Worm (Caenorhabditis elegans) whole organism, late embryonic: ENCODE results near the gene pdtf-1.

Experiments
- C38D4.7 ChIP-seq: fragments of 200-800 bp; sonication (Bioruptor generic); optimal IDR thresholded peaks from 2 replicates; lab custom pipeline; 2018; ENCODE audit warnings: mild to moderate bottlenecking, missing genetic modification characterization, moderate library complexity, missing compliant biosample characterization
- F13H6.1 ChIP-seq: sonication (generic microtip); optimal IDR thresholded peaks from 2 replicates; lab custom pipeline; 2016; ENCODE audit warnings: missing genetic modification characterization, missing compliant biosample characterization
- K09A11.1 ChIP-seq: sonication (generic microtip); optimal IDR thresholded peaks from 2 replicates; lab custom pipeline; 2017; ENCODE audit warnings: antibody characterized with exemption, mild to moderate bottlenecking, missing genetic modification characterization, missing compliant biosample characterization; ENCODE audit not compliant: insufficient read depth
- T23F11.4 ChIP-seq: fragments of 200-800 bp; sonication (Bioruptor generic); optimal IDR thresholded peaks from 2 replicates; lab custom pipeline; 2018; ENCODE audit warnings: mild to moderate bottlenecking, missing genetic modification characterization, missing compliant biosample characterization
- ceh-14 ChIP-seq: sonication (generic microtip); optimal IDR thresholded peaks from 2 replicates; lab custom pipeline; 2016; ENCODE audit warnings: missing genotype, missing genetic modification characterization, missing compliant biosample characterization
- ceh-18 ChIP-seq: sonication (generic microtip); optimal IDR thresholded peaks from 2 replicates; lab custom pipeline; 2016; ENCODE audit warnings: missing genetic modification characterization, missing compliant biosample characterization
- ceh-2 ChIP-seq: sonication (generic microtip); optimal IDR thresholded peaks from 2 replicates; lab custom pipeline; 2016; ENCODE audit warnings: missing genotype, missing genetic modification characterization, missing compliant biosample characterization
- ceh-24 ChIP-seq: sonication (generic microtip); optimal IDR thresholded peaks from 2 replicates; lab custom pipeline; 2016; ENCODE audit warnings: mild to moderate bottlenecking, missing genetic modification characterization, missing compliant biosample characterization
- ceh-30 ChIP-seq: fragments of 150-350 bp; optimal IDR thresholded peaks from 2 replicates; lab custom pipeline; 2014; ENCODE audit warnings: missing biosample characterization, missing genetic modification characterization
- ceh-34 ChIP-seq: sonication (generic microtip); optimal IDR thresholded peaks from 2 replicates; lab custom pipeline; 2016; ENCODE audit warnings: mild to moderate bottlenecking, missing genetic modification characterization, missing compliant biosample characterization
- ceh-45 ChIP-seq: fragments of 200-800 bp; sonication (Bioruptor generic); IDR thresholded peaks from 2 replicates; pipeline ENCODE4 v1.3.6; 2022; ENCODE audit warnings: missing genetic modification reagents, missing genetic modification characterization, missing compliant biosample characterization
- ceh-48 ChIP-seq: sonication (generic microtip); optimal IDR thresholded peaks from 2 replicates; lab custom pipeline; 2016; ENCODE audit warnings: missing genetic modification characterization, inconsistent platforms, missing compliant biosample characterization
- ceh-9 ChIP-seq: sonication (generic microtip); optimal IDR thresholded peaks from 2 replicates; lab custom pipeline; 2016; ENCODE audit warnings: mild to moderate bottlenecking, missing genetic modification characterization, inconsistent platforms, missing compliant biosample characterization
- dmd-4 ChIP-seq: sonication (generic microtip); optimal IDR thresholded peaks from 2 replicates; lab custom pipeline; 2016; ENCODE audit warnings: borderline replicate concordance, missing genetic modification characterization, missing compliant biosample characterization
- elt-2 ChIP-seq: sonication (generic microtip); optimal IDR thresholded peaks from 2 replicates; lab custom pipeline; 2016; ENCODE audit warnings: missing genetic modification reagents, missing genetic modification characterization, missing compliant biosample characterization
- hlh-15 ChIP-seq: sonication (generic microtip); optimal IDR thresholded peaks from 2 replicates; lab custom pipeline; 2016; ENCODE audit warnings: missing genetic modification characterization, missing compliant biosample characterization
- hlh-30 ChIP-seq: sonication (generic microtip); optimal IDR thresholded peaks from 2 replicates; lab custom pipeline; 2017; ENCODE audit warnings: antibody characterized with exemption, missing genetic modification characterization, missing compliant biosample characterization; ENCODE audit not compliant: insufficient read depth
- hlh-6 ChIP-seq: sonication (generic microtip); optimal IDR thresholded peaks from 2 replicates; lab custom pipeline; 2016; ENCODE audit warnings: missing genotype, missing genetic modification characterization, missing compliant biosample characterization
- hlh-8 ChIP-seq: sonication (generic microtip); optimal IDR thresholded peaks from 2 replicates; lab custom pipeline; 2016; ENCODE audit warnings: missing genotype, missing genetic modification characterization, missing compliant biosample characterization
- lim-6 ChIP-seq: sonication (generic microtip); optimal IDR thresholded peaks from 2 replicates; lab custom pipeline; 2016; ENCODE audit warnings: missing genetic modification characterization, missing compliant biosample characterization
- nfya-1 ChIP-seq: sonication (generic microtip); optimal IDR thresholded peaks from 2 replicates; lab custom pipeline; 2017; ENCODE audit warnings: missing genetic modification characterization, mild to moderate bottlenecking, missing compliant biosample characterization, antibody characterized with exemption, moderate library complexity
- nhr-11 ChIP-seq: fragments of 150-350 bp; optimal IDR thresholded peaks from 2 replicates; lab custom pipeline; 2014; ENCODE audit warnings: missing biosample characterization, missing genetic modification characterization
- nhr-232 ChIP-seq: sonication (generic microtip); optimal IDR thresholded peaks from 2 replicates; lab custom pipeline; 2016; ENCODE audit warnings: missing genetic modification characterization, missing compliant biosample characterization
- npax-4 ChIP-seq: sonication (generic microtip); optimal IDR thresholded peaks from 2 replicates; lab custom pipeline; 2016; ENCODE audit warnings: missing genetic modification characterization, missing compliant biosample characterization
- pat-9 ChIP-seq: fragments of 200-800 bp; sonication (Bioruptor generic); optimal IDR thresholded peaks from 2 replicates; lab custom pipeline; 2018; ENCODE audit warnings: mild to moderate bottlenecking, missing genetic modification characterization, moderate library complexity, missing compliant biosample characterization
- pax-1 ChIP-seq: fragments of 150-350 bp; optimal IDR thresholded peaks from 2 replicates; lab custom pipeline; 2014; ENCODE audit warnings: missing biosample characterization, missing genetic modification characterization
- pha-4 ChIP-seq: fragments of 150-350 bp; optimal IDR thresholded peaks from 2 replicates; lab custom pipeline; 2018; ENCODE audit warnings: missing biosample characterization, missing genetic modification reagents, missing genetic modification characterization
- pros-1 ChIP-seq: fragments of 150-350 bp; optimal IDR thresholded peaks from 2 replicates; lab custom pipeline; 2014; ENCODE audit warnings: missing biosample characterization, missing genetic modification reagents, missing genetic modification characterization
- sdc-2 ChIP-seq: sonication (generic microtip); optimal IDR thresholded peaks from 2 replicates; lab custom pipeline; 2016; ENCODE audit warnings: missing genotype, missing genetic modification characterization, missing compliant biosample characterization
- sox-2 ChIP-seq: fragments of 200-800 bp; sonication (Bioruptor generic); IDR thresholded peaks from 2 replicates; pipeline ENCODE4 v1.3.6; 2022; ENCODE audit warnings: missing genetic modification reagents, missing genetic modification characterization, missing compliant biosample characterization
- syd-9 ChIP-seq: sonication (generic microtip); optimal IDR thresholded peaks from 2 replicates; lab custom pipeline; 2016; ENCODE audit warnings: mild to moderate bottlenecking, missing genetic modification characterization, moderate library complexity, missing compliant biosample characterization
- tbx-2 ChIP-seq: sonication (generic microtip); optimal IDR thresholded peaks from 2 replicates; lab custom pipeline; 2016; ENCODE audit warnings: missing genetic modification characterization, missing compliant biosample characterization
- tbx-7 ChIP-seq: sonication (generic microtip); optimal IDR thresholded peaks from 2 replicates; lab custom pipeline; 2016; ENCODE audit warnings: missing genotype, missing genetic modification characterization, missing compliant biosample characterization
- unc-3 ChIP-seq, 2 experiments: fragments of 200-800 bp in 1 of 2; sonication (Bioruptor generic) in 1 of 2; sonication (generic microtip) in 1 of 2; conservative IDR thresholded peaks in 1 of 2; optimal IDR thresholded peaks in 1 of 2; 2 replicates each; pipeline versions ENCODE4 v1.3.6 to Lab custom; 2016 to 2022; ENCODE audit warnings: missing compliant biosample characterization in 2 of 2, missing genetic modification characterization in 2 of 2, missing genetic modification reagents in 1 of 2
- unc-42 ChIP-seq: sonication (generic microtip); optimal IDR thresholded peaks from 2 replicates; lab custom pipeline; 2016; ENCODE audit warnings: missing genotype, missing genetic modification characterization, missing compliant biosample characterization
- unc-55 ChIP-seq: sonication (generic microtip); optimal IDR thresholded peaks from 2 replicates; lab custom pipeline; 2017; ENCODE audit warnings: missing biosample characterization, missing genetic modification reagents, missing genetic modification characterization
- unc-86 ChIP-seq: sonication (generic microtip); optimal IDR thresholded peaks from 2 replicates; lab custom pipeline; 2016; ENCODE audit warnings: missing genetic modification characterization, missing compliant biosample characterization
- zip-5 ChIP-seq: sonication (generic microtip); optimal IDR thresholded peaks from 2 replicates; lab custom pipeline; 2016; ENCODE audit warnings: missing genetic modification characterization, missing compliant biosample characterization

pdtf-1 gene

DNA sequence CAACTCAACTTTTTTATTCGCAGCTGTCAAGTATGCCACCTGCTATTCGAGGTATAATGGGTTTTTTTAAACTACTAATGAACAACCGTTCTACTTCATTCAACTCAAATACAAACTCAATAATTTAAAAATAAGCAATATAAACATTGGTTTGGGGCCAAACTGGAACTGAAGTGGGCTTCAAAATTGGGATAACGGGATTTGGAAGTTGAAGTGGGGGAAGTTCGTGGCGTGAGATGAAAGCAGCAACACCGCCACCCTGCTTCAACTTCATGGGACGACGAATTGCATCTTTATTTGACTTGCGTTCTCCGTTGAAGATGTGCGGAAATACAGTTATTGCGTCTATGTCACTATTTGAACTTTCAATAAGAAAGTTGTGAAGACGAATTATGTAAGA lies 45.7 kb downstream of the pdtf-1 start:
- TF ChIP-seq npax-4 = no peak
- no peak for TF ChIP-seq ceh-14 (tag; lab: Kevin White, UChicago)
- TF ChIP-seq sdc-2 (tag; lab: Kevin White, UChicago) = no peak
- no peak for TF ChIP-seq nhr-11 (tag; lab: Kevin White, UChicago)
- TF ChIP-seq ceh-24 (tag; lab: Kevin White, UChicago) = no peak
- TF ChIP-seq tbx-7 (tag; lab: Kevin White, UChicago) = no peak
- no peak for TF ChIP-seq nhr-232 (tag; lab: Kevin White, UChicago)
- TF ChIP-seq hlh-8 = no peak
- no peak for TF ChIP-seq ceh-34 (tag; lab: Kevin White, UChicago)
- no peak for TF ChIP-seq ceh-30 (tag; lab: Kevin White, UChicago)
- TF ChIP-seq pax-1 (tag; lab: Kevin White, UChicago) = no peak
- no peak for TF ChIP-seq nfya-1
- TF ChIP-seq unc-42 (tag; lab: Kevin White, UChicago) = no peak
- no peak for TF ChIP-seq ceh-45
- no peak for TF ChIP-seq pros-1 (tag; lab: Kevin White, UChicago)

DNA sequence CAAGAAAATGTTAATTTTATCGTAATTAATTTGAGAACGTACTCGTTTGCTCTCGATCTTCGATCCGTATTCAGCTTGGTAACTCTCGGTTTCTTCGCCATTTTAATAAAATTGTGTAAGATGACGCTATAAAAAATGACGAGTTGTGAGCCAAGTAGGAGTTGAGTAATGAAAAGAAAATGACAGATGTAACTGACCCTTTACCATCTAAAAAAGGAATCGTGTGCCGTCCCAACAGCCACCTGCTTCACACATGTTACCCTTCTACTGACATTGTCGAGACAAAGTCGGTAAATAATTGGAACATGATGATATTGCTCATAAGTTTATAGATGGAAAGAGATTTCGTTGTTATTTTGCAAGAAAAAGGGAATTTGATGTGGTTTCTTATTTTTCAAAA lies 46.5 kb downstream of the pdtf-1 start, which contains the start of gene hlh-12:
hlh-12 (minus strand) TSS at position 101 of the 400 bp plus-strand sequence.
- TF ChIP-seq ceh-9 (tag; lab: Kevin White, UChicago) (no peak), unc-3 (GFP tag; conservative IDR thresholded peaks at IDR 0.05; lab: Robert Waterston, UW) (no peak), unc-3 (tag; optimal IDR thresholded peaks at IDR 0.05; lab: Kevin White, UChicago) (no peak), tbx-7 (tag; lab: Kevin White, UChicago) (no peak), unc-42 (tag; lab: Kevin White, UChicago) (no peak), hlh-30 (no peak), C38D4.7 (GFP tag; lab: Kevin White, UChicago) (no peak), nhr-232 (tag; lab: Kevin White, UChicago) (no peak), syd-9 (no peak), lim-6 (no peak), sdc-2 (tag; lab: Kevin White, UChicago) (no peak), zip-5 (tag; lab: Kevin White, UChicago) (no peak), elt-2 (tag; lab: Kevin White, UChicago) (no peak), F13H6.1 (tag; lab: Kevin White, UChicago) (no peak), sox-2 (GFP tag; lab: Robert Waterston, UW) (no peak), hlh-15 (no peak)

DNA sequence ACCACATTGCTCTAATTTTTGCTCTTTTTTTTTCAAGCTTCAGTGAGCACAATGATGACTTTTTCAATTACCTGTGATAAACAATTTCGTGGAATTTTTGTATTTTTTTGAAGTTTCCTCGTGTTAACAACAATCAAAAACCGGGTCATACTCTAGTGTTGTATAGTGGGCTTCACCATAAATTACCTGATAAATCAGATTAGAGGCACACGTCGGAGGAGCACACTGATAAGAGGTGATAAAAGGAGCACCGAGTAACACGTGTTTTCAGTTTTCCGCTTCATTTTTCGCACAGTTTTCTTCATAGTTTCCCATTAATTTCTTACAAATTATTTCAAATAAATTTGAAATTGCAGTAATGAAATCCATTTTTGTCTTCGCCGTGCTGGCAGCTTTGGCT lies 48.5 kb downstream of the pdtf-1 start, which contains the start of gene spp-8:
spp-8 (plus strand) TSS at position 357 of the 400 bp plus-strand sequence.
- TF ChIP-seq ceh-34 (tag; lab: Kevin White, UChicago) (no peak), elt-2 (tag; lab: Kevin White, UChicago) (peak; percentile 50)

DNA sequence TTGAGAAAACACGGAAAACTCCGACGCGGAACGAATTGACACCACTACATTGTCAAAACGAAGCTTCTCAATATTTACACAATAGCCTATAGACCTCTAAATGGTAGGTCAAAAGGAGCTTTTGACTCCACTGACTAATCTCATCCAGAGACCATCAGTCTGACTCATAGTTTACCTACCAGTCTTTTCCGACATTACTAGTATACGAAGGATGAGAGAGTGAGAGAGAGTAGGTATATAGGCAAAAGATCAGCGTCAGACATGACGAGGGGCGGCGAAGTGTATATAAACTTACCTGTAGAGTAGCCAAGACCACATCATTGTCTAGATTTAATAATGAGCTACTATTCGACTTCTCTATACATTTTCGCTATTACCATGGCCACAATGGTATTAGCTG lies 54.3 kb downstream of the pdtf-1 start, which contains the start of gene srlf-3:
srlf-3 (plus strand) TSS at position 301 of the 400 bp plus-strand sequence.
- TF ChIP-seq pat-9 (no peak), ceh-34 (tag; lab: Kevin White, UChicago) (no peak), unc-55 (GFP tag; lab: Kevin White, UChicago) (no peak), T23F11.4 (GFP tag; lab: Kevin White, UChicago) (no peak), pha-4 (tag; lab: Kevin White, UChicago) (no peak), lim-6 (no peak), hlh-6 (tag; lab: Kevin White, UChicago) (no peak), unc-86 (tag; lab: Kevin White, UChicago) (no peak), ceh-18 (tag; lab: Kevin White, UChicago) (no peak), K09A11.1 (tag; lab: Kevin White, UChicago) (no peak), dmd-4 (tag; lab: Kevin White, UChicago) (no peak), pax-1 (tag; lab: Kevin White, UChicago) (no peak), ceh-48 (tag; lab: Kevin White, UChicago) (no peak), ceh-2 (no peak), tbx-2 (tag; lab: Kevin White, UChicago) (no peak), ceh-30 (tag; lab: Kevin White, UChicago) (no peak)
